Worm (Caenorhabditis elegans): Measurements from ENCODE around the gene F16F9.1.

ce11 chrX:8481716-8482115 is 35.5 kb downstream of the F16F9.1 start:
- no peak for TF ChIP-seq klf-2 (GFP tag; conservative IDR thresholded peaks at IDR 0.05)
- no peak for TF ChIP-seq ref-1 (GFP tag; conservative IDR thresholded peaks at IDR 0.05)
